Worm (Caenorhabditis elegans) whole organism, early embryonic: ENCODE data around the gene let-756.

Experiments
- ama-1 ChIP-seq: fragments of 150-350 bp; optimal IDR thresholded peaks from 2 replicates; lab custom pipeline; 2014
- ceh-13 ChIP-seq: fragments of 200-800 bp; sonication (Bioruptor generic); optimal IDR thresholded peaks from 2 replicates; lab custom pipeline; 2018; ENCODE audit warnings: mild to moderate bottlenecking, missing genetic modification characterization, missing compliant biosample characterization
- ceh-36 ChIP-seq: sonication (generic microtip); optimal IDR thresholded peaks from 2 replicates; lab custom pipeline; 2016; ENCODE audit warnings: missing genetic modification characterization, inconsistent platforms, missing compliant biosample characterization
- flt-1 ChIP-seq: fragments of 200-800 bp; sonication (Bioruptor generic); IDR thresholded peaks from 2 replicates; pipeline ENCODE4 v1.3.6; 2022; ENCODE audit warnings: missing genetic modification characterization, missing compliant biosample characterization
- hmg-4 ChIP-seq: fragments of 200-800 bp; sonication (Bioruptor generic); optimal IDR thresholded peaks from 2 replicates; lab custom pipeline; 2018; ENCODE audit warnings: mild to moderate bottlenecking, missing genetic modification characterization, missing compliant biosample characterization
- sea-1 ChIP-seq: fragments of 200-800 bp; sonication (Bioruptor generic); conservative IDR thresholded peaks from 2 replicates; pipeline ENCODE4 v1.3.6; 2022; ENCODE audit warnings: missing genetic modification characterization, missing compliant biosample characterization
- tbx-37 ChIP-seq: fragments of 200-800 bp; sonication (Bioruptor generic); conservative IDR thresholded peaks from 2 replicates; pipeline ENCODE4 v1.3.6; 2022; ENCODE audit warnings: missing genetic modification reagents, missing genetic modification characterization, missing compliant biosample characterization

DNA sequence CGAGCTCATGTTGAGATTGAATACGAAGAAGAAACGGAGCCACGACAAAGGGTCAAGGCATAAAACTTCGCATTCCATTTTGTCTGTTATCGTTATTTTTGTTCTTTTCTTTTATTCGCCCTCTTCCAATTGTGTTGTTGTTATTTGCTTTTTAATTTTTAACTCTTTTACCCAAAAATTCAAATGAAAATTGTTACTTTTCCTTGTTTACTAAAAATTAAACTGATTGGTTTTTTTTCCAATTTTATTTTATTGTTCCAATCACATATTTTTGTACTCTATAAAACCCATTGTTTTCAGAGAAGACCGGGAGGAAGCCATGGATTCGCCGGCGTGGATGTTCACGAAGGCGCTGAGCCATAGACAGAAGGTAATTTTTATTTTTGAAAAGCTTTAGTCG lies 26.5 kb upstream of the let-756 start, which contains the start of gene C16A3.5:
- no peak for TF ChIP-seq ceh-13 (GFP tag; lab: Kevin White, UChicago)
- TF ChIP-seq sea-1, result no peak
- no peak for TF ChIP-seq ama-1 (lab: Kevin White, UChicago)
- no peak for TF ChIP-seq hmg-4
- no peak for TF ChIP-seq ceh-36
- no peak for TF ChIP-seq tbx-37 (GFP tag; lab: Robert Waterston, UW)
- TF ChIP-seq flt-1 (GFP tag; lab: Robert Waterston, UW), result no peak
